Fruit fly (Drosophila melanogaster) whole organism, prepupa: Measurements from ENCODE around the gene CG6195.

Experiments used
- Blimp-1 ChIP-seq: fragments of 200-800 bp; sonication (Bioruptor generic); optimal IDR thresholded peaks from 3 replicates; lab custom pipeline; 2017; ENCODE audit warnings: missing biosample characterization, missing genetic modification characterization, mild to moderate bottlenecking, moderate library complexity, missing genetic modification reagents
- CG10669 ChIP-seq: fragments of 200-800 bp; sonication (Bioruptor generic); optimal IDR thresholded peaks from 3 replicates; lab custom pipeline; 2018; ENCODE audit warnings: missing biosample characterization, mild to moderate bottlenecking, missing genetic modification characterization, moderate library complexity
- CG11294 ChIP-seq: fragments of 200-800 bp; sonication (Bioruptor generic); IDR thresholded peaks from 2 replicates; pipeline ENCODE4 v1.3.6; 2022; ENCODE audit warnings: missing biosample characterization, missing genetic modification characterization
- CG11762 ChIP-seq: fragments of 200-800 bp; sonication (Bioruptor generic); optimal IDR thresholded peaks from 3 replicates; lab custom pipeline; 2016; ENCODE audit warnings: missing biosample characterization, missing genetic modification characterization; ENCODE audit not compliant: insufficient read depth
- CG15336 ChIP-seq: fragments of 200-800 bp; sonication (Bioruptor generic); IDR thresholded peaks from 2 replicates; pipeline ENCODE4 v1.3.6; 2022; ENCODE audit warnings: missing biosample characterization, missing genetic modification characterization
- CG1621 ChIP-seq: fragments of 200-800 bp; sonication (Bioruptor generic); optimal IDR thresholded peaks from 3 replicates; lab custom pipeline; 2018; ENCODE audit warnings: missing biosample characterization, mild to moderate bottlenecking, missing genetic modification characterization
- CG16779 ChIP-seq: fragments of 200-800 bp; sonication (Bioruptor generic); optimal IDR thresholded peaks from 3 replicates; lab custom pipeline; 2017; ENCODE audit warnings: missing biosample characterization, mild to moderate bottlenecking, missing genetic modification characterization
- CG3032 ChIP-seq: fragments of 200-800 bp; optimal IDR thresholded peaks from 2 replicates; lab custom pipeline; 2019; ENCODE audit warnings: missing biosample characterization, mild to moderate bottlenecking, missing genetic modification characterization, moderate library complexity
- CG31627 ChIP-seq: fragments of 200-800 bp; sonication (Bioruptor generic); optimal IDR thresholded peaks from 3 replicates; lab custom pipeline; 2016; ENCODE audit warnings: missing biosample characterization, missing genetic modification characterization
- CG32006 ChIP-seq: fragments of 200-800 bp; sonication (Bioruptor generic); optimal IDR thresholded peaks from 3 replicates; lab custom pipeline; 2017; ENCODE audit warnings: missing biosample characterization, mild to moderate bottlenecking, missing genetic modification characterization
- CG34406 ChIP-seq: fragments of 200-800 bp; sonication (Bioruptor generic); optimal IDR thresholded peaks from 3 replicates; lab custom pipeline; 2016; ENCODE audit warnings: missing biosample characterization, missing genetic modification characterization
- CG3919 ChIP-seq: fragments of 200-800 bp; sonication (Bioruptor generic); optimal IDR thresholded peaks from 3 replicates; lab custom pipeline; 2016; ENCODE audit warnings: missing biosample characterization, missing genetic modification characterization
- CG4318 ChIP-seq: fragments of 200-800 bp; sonication (Bioruptor generic); optimal IDR thresholded peaks from 3 replicates; lab custom pipeline; 2017; ENCODE audit warnings: missing biosample characterization, mild to moderate bottlenecking, missing genetic modification characterization
- CG6163 ChIP-seq: fragments of 200-800 bp; sonication (Bioruptor generic); IDR thresholded peaks from 3 replicates; pipeline ENCODE4 v1.3.6; 2022; ENCODE audit warnings: missing biosample characterization, missing genetic modification characterization
- CG6276 ChIP-seq: fragments of 200-800 bp; sonication (Bioruptor generic); optimal IDR thresholded peaks from 2 replicates; lab custom pipeline; 2017; ENCODE audit warnings: missing biosample characterization, mild to moderate bottlenecking, missing genetic modification characterization
- CG6792 ChIP-seq: fragments of 200-800 bp; sonication (Bioruptor generic); optimal IDR thresholded peaks from 3 replicates; lab custom pipeline; 2016; ENCODE audit warnings: missing biosample characterization, missing genetic modification characterization
- CG6808 ChIP-seq: fragments of 200-800 bp; sonication (Bioruptor generic); optimal IDR thresholded peaks from 3 replicates; lab custom pipeline; 2017; ENCODE audit warnings: missing biosample characterization, missing genetic modification characterization, mild to moderate bottlenecking, moderate library complexity, missing genetic modification reagents
- CG6854 ChIP-seq: fragments of 200-800 bp; sonication (Bioruptor generic); optimal IDR thresholded peaks from 2 replicates; lab custom pipeline; 2017; ENCODE audit warnings: missing biosample characterization, mild to moderate bottlenecking, missing genetic modification characterization
- CG7368 ChIP-seq: fragments of 200-800 bp; sonication (Bioruptor generic); optimal IDR thresholded peaks from 3 replicates; lab custom pipeline; 2016; ENCODE audit warnings: missing biosample characterization, missing genetic modification characterization
- CG8119 ChIP-seq: fragments of 200-800 bp; sonication (Bioruptor generic); IDR thresholded peaks from 3 replicates; pipeline ENCODE4 v1.3.6; 2022; ENCODE audit warnings: missing biosample characterization, missing genetic modification characterization
- CG8632 ChIP-seq: fragments of 200-800 bp; sonication (Bioruptor generic); optimal IDR thresholded peaks from 3 replicates; lab custom pipeline; 2016; ENCODE audit warnings: missing biosample characterization, missing genetic modification characterization
- CG9139 ChIP-seq: fragments of 200-800 bp; sonication (Bioruptor generic); optimal IDR thresholded peaks from 3 replicates; lab custom pipeline; 2017; ENCODE audit warnings: missing biosample characterization, mild to moderate bottlenecking, missing genetic modification characterization
- Eip75B ChIP-seq: fragments of 200-800 bp; sonication (Bioruptor generic); optimal IDR thresholded peaks from 3 replicates; lab custom pipeline; 2016; ENCODE audit warnings: missing biosample characterization, missing genetic modification characterization
- Eip78C ChIP-seq: fragments of 200-800 bp; sonication (Bioruptor generic); peaks from one replicate; lab custom pipeline; 2016; ENCODE audit warnings: missing biosample characterization, missing genetic modification characterization
- Eip93F ChIP-seq: fragments of 200-800 bp; sonication (Bioruptor generic); optimal IDR thresholded peaks from 2 replicates; lab custom pipeline; 2016; ENCODE audit warnings: missing biosample characterization, mild to moderate bottlenecking, missing genetic modification characterization
- Ets21C ChIP-seq: fragments of 200-800 bp; sonication (Bioruptor generic); optimal IDR thresholded peaks from 3 replicates; lab custom pipeline; 2016; ENCODE audit warnings: missing biosample characterization, missing genetic modification characterization
- Ets96B ChIP-seq: fragments of 200-800 bp; optimal IDR thresholded peaks from 2 replicates; lab custom pipeline; 2019; ENCODE audit warnings: missing biosample characterization, mild to moderate bottlenecking, missing genetic modification characterization, moderate library complexity
- Gug ChIP-seq: fragments of 200-800 bp; sonication (Bioruptor generic); IDR thresholded peaks from 2 replicates; pipeline ENCODE4 v1.3.6; 2022; ENCODE audit warnings: missing biosample characterization, missing genetic modification characterization
- Hr39 ChIP-seq: fragments of 200-800 bp; sonication (Bioruptor generic); optimal IDR thresholded peaks from 2 replicates; lab custom pipeline; 2016; ENCODE audit warnings: missing biosample characterization, missing genetic modification characterization
- Hr4 ChIP-seq: fragments of 200-800 bp; sonication (Bioruptor generic); optimal IDR thresholded peaks from 3 replicates; lab custom pipeline; 2016; ENCODE audit warnings: missing biosample characterization, missing genetic modification characterization
- Lpt ChIP-seq: fragments of 200-800 bp; sonication (Bioruptor generic); optimal IDR thresholded peaks from 3 replicates; lab custom pipeline; 2016; ENCODE audit warnings: missing biosample characterization, missing genetic modification characterization
- OdsH ChIP-seq: fragments of 200-800 bp; sonication (Bioruptor generic); optimal IDR thresholded peaks from 3 replicates; lab custom pipeline; 2016; ENCODE audit warnings: missing biosample characterization, missing genetic modification characterization
- Smox ChIP-seq: fragments of 200-800 bp; sonication (Bioruptor generic); optimal IDR thresholded peaks from 3 replicates; lab custom pipeline; 2016; ENCODE audit warnings: missing biosample characterization, missing genetic modification characterization
- Sox15 ChIP-seq: fragments of 200-800 bp; sonication (Bioruptor generic); optimal IDR thresholded peaks from 3 replicates; lab custom pipeline; 2016; ENCODE audit warnings: missing biosample characterization, missing genetic modification characterization
- achi ChIP-seq: fragments of 200-800 bp; sonication (Bioruptor generic); optimal IDR thresholded peaks from 3 replicates; lab custom pipeline; 2016; ENCODE audit warnings: missing biosample characterization, missing genetic modification characterization
- cyc ChIP-seq: fragments of 200-800 bp; sonication (Bioruptor generic); optimal IDR thresholded peaks from 3 replicates; lab custom pipeline; 2016; ENCODE audit warnings: missing biosample characterization, missing genetic modification characterization
- dac ChIP-seq: fragments of 200-800 bp; sonication (Bioruptor generic); optimal IDR thresholded peaks from 2 replicates; lab custom pipeline; 2017; ENCODE audit warnings: missing biosample characterization, mild to moderate bottlenecking, missing genetic modification characterization
- dsx ChIP-seq: fragments of 200-800 bp; optimal IDR thresholded peaks from 3 replicates; lab custom pipeline; 2019; ENCODE audit warnings: missing biosample characterization, mild to moderate bottlenecking, missing genetic modification characterization, moderate library complexity; ENCODE audit not compliant: poor library complexity, severe bottlenecking
- eg ChIP-seq: fragments of 200-800 bp; sonication (Bioruptor generic); IDR thresholded peaks from 3 replicates; pipeline ENCODE4 v1.3.6; 2022; ENCODE audit warnings: missing biosample characterization, missing genetic modification characterization
- esn ChIP-seq: fragments of 200-800 bp; sonication (Bioruptor generic); optimal IDR thresholded peaks from 2 replicates; lab custom pipeline; 2016; ENCODE audit warnings: missing biosample characterization, mild to moderate bottlenecking, missing genetic modification characterization, moderate library complexity
- fd59A ChIP-seq: fragments of 200-800 bp; sonication (Bioruptor generic); optimal IDR thresholded peaks from 2 replicates; lab custom pipeline; 2017; ENCODE audit warnings: missing biosample characterization, mild to moderate bottlenecking, missing genetic modification characterization, missing genetic modification reagents
- fd85E ChIP-seq: fragments of 200-800 bp; sonication (Bioruptor generic); optimal IDR thresholded peaks from 3 replicates; lab custom pipeline; 2016; ENCODE audit warnings: missing biosample characterization, missing genetic modification characterization
- fkh ChIP-seq: fragments of 200-800 bp; sonication (Bioruptor generic); optimal IDR thresholded peaks from 3 replicates; lab custom pipeline; 2017; ENCODE audit warnings: missing biosample characterization, mild to moderate bottlenecking, missing genetic modification characterization, moderate library complexity
- lz ChIP-seq: fragments of 200-800 bp; sonication (Bioruptor generic); optimal IDR thresholded peaks from 3 replicates; lab custom pipeline; 2016; ENCODE audit warnings: missing biosample characterization, missing genetic modification characterization
- salr ChIP-seq, 2 experiments: fragments of 200-800 bp; sonication (Bioruptor generic); optimal IDR thresholded peaks; 3 replicates each; lab custom pipeline; 2016 to 2018; ENCODE audit warnings: missing biosample characterization in 2 of 2, missing genetic modification characterization in 2 of 2, mild to moderate bottlenecking in 1 of 2
- spab ChIP-seq: fragments of 200-800 bp; sonication (Bioruptor generic); optimal IDR thresholded peaks from 2 replicates; lab custom pipeline; 2017; ENCODE audit warnings: missing biosample characterization, mild to moderate bottlenecking, missing genetic modification characterization, missing genetic modification reagents
- ss ChIP-seq, 2 experiments: fragments of 200-800 bp; sonication (Bioruptor generic); optimal IDR thresholded peaks; 2 replicates in 1 of 2; 3 replicates in 1 of 2; lab custom pipeline; 2017 to 2018; ENCODE audit warnings: mild to moderate bottlenecking in 2 of 2, missing biosample characterization in 2 of 2, missing genetic modification characterization in 2 of 2, moderate library complexity in 1 of 2
- svp ChIP-seq: fragments of 200-800 bp; sonication (Bioruptor generic); peaks from one replicate; lab custom pipeline; 2016; ENCODE audit warnings: missing biosample characterization, missing genetic modification characterization
- topi ChIP-seq: fragments of 200-800 bp; sonication (Bioruptor generic); optimal IDR thresholded peaks from 3 replicates; lab custom pipeline; 2016; ENCODE audit warnings: missing biosample characterization, missing genetic modification characterization
- vri ChIP-seq: fragments of 200-800 bp; sonication (Bioruptor generic); optimal IDR thresholded peaks from 3 replicates; lab custom pipeline; 2016; ENCODE audit warnings: missing biosample characterization, mild to moderate bottlenecking, missing genetic modification characterization

The CG6195 gene

dm6 chr3R:19671223-19671991 is 23.2 kb upstream of the CG6195 start, which contains the start of gene Naam:
Gene Naam (plus strand): TSS chr3R:19671450.
- TF ChIP-seq CG6808 (GFP tag; lab: Kevin White, UChicago) (peak; percentile 27), Gug (peak; percentile 74), ss (GFP tag; optimal IDR thresholded peaks at IDR 0.05; lab: Kevin White, UChicago) (peak in 1 of 2 experiments; percentile 6), Eip93F (GFP tag; lab: Kevin White, UChicago) (no peak), OdsH (peak; percentile 74), Hr39 (GFP tag; lab: Kevin White, UChicago) (peak; percentile 76), CG3919 (peak; percentile 84), CG3032 (peak; percentile 46), CG4318 (GFP tag; lab: Kevin White, UChicago) (peak; percentile 22), Ets21C (GFP tag; lab: Kevin White, UChicago) (peak; percentile 43), Ets96B (tag; lab: Kevin White, UChicago) (peak; percentile 59), CG6854 (GFP tag; lab: Kevin White, UChicago) (no peak), CG11294 (GFP tag; lab: Robert Waterston, UW) (peak; percentile 34; the same call in 1 of the 2 replicates), CG31627 (peak; percentile 78), CG16779 (tag; lab: Kevin White, UChicago) (peak; percentile 32), dac (GFP tag; lab: Kevin White, UChicago) (peak; percentile 69), CG15336 (GFP tag; lab: Robert Waterston, UW) (peak; percentile 78), CG11762 (GFP tag; lab: Kevin White, UChicago) (peak; percentile 55), Eip75B (GFP tag; lab: Kevin White, UChicago) (peak; percentile 77), CG1621 (tag; lab: Kevin White, UChicago) (peak; percentile 62), CG10669 (peak; percentile 65), CG34406 (peak; percentile 68), CG7368 (peak; percentile 83), CG8119 (GFP tag; lab: Robert Waterston, UW) (peak; percentile 79), Eip78C (peak; percentile 94), CG6792 (peak; percentile 67), Sox15 (GFP tag; lab: Kevin White, UChicago) (peak; percentile 2), fkh (GFP tag; lab: Kevin White, UChicago) (peak; percentile 41), lz (GFP tag; lab: Kevin White, UChicago) (peak; percentile 76), spab (GFP tag; lab: Kevin White, UChicago) (peak; percentile 47), vri (peak; percentile 70), fd59A (GFP tag; lab: Kevin White, UChicago) (no peak), CG6163 (GFP tag; lab: Robert Waterston, UW) (peak; percentile 89), CG32006 (peak; percentile 69), achi (peak; percentile 77), salr (GFP tag; optimal IDR thresholded peaks at IDR 0.05; lab: Kevin White, UChicago) (peak in 1 of 2 experiments; percentile 29), svp (GFP tag; lab: Kevin White, UChicago) (peak; percentile 87), Lpt (GFP tag; lab: Kevin White, UChicago) (peak; percentile 66), eg (GFP tag; lab: Robert Waterston, UW) (peak; percentile 93), Hr4 (GFP tag; lab: Kevin White, UChicago) (peak; percentile 78), CG6276 (GFP tag; lab: Kevin White, UChicago) (peak; percentile 72), fd85E (peak; percentile 57), cyc (GFP tag; lab: Kevin White, UChicago) (peak; percentile 68), Blimp-1 (peak; percentile 27), Smox (GFP tag; lab: Kevin White, UChicago) (peak; percentile 79), dsx (GFP tag; lab: Kevin White, UChicago) (peak; percentile 49), CG8632 (GFP tag; lab: Kevin White, UChicago) (peak; percentile 54), CG9139 (GFP tag; lab: Kevin White, UChicago) (no peak), esn (GFP tag; lab: Kevin White, UChicago) (peak; percentile 81), topi (GFP tag; lab: Kevin White, UChicago) (peak; percentile 72)
